Worm (Caenorhabditis elegans): ENCODE results near the gene rap-1.

ce11 chrIV:8923381-8923780 lies 4.7 kb upstream of the rap-1 start:
- TF ChIP-seq jun-1 (tag; optimal IDR thresholded peaks at IDR 0.05) (no peak), unc-62 (GFP tag; optimal IDR thresholded peaks at IDR 0.05) (no peak), nhr-76 (tag; optimal IDR thresholded peaks at IDR 0.05) (no peak), nhr-237 (tag; optimal IDR thresholded peaks at IDR 0.05) (no peak), nhr-20 (tag; optimal IDR thresholded peaks at IDR 0.05) (no peak), grh-1 (GFP tag; IDR thresholded peaks at IDR 0.05) (no peak), ama-1 (optimal IDR thresholded peaks at IDR 0.05) (no peak), nhr-11 (tag; optimal IDR thresholded peaks at IDR 0.05) (no peak)

All from whole organism, L1 larva.